Fruit fly (Drosophila melanogaster) whole organism, embryonic: ENCODE results near the gene SMC6.

Source experiments
- Blimp-1 ChIP-seq: fragments of 200-800 bp; sonication (Bioruptor generic); optimal IDR thresholded peaks from 3 replicates; lab custom pipeline; 2018; ENCODE audit warnings: missing biosample characterization, missing genetic modification characterization, mild to moderate bottlenecking, moderate library complexity, missing genetic modification reagents
- CG10543 ChIP-seq: fragments of 200-800 bp; sonication (Bioruptor generic); optimal IDR thresholded peaks from 3 replicates; lab custom pipeline; 2017; ENCODE audit warnings: missing biosample characterization, mild to moderate bottlenecking, missing genetic modification characterization, moderate library complexity
- CG10979 ChIP-seq: fragments of 200-800 bp; sonication (Bioruptor generic); optimal IDR thresholded peaks from 2 replicates; lab custom pipeline; 2018; ENCODE audit warnings: missing biosample characterization, mild to moderate bottlenecking, missing genetic modification characterization, moderate library complexity
- CG12155 ChIP-seq: fragments of 200-800 bp; sonication (Bioruptor generic); optimal IDR thresholded peaks from 3 replicates; lab custom pipeline; 2016; ENCODE audit warnings: missing biosample characterization, missing genetic modification characterization
- CG12299 ChIP-seq: fragments of 200-800 bp; sonication (Bioruptor generic); optimal IDR thresholded peaks from 2 replicates; lab custom pipeline; 2018; ENCODE audit warnings: missing biosample characterization, mild to moderate bottlenecking, missing genetic modification characterization
- CG13123 ChIP-seq: fragments of 200-800 bp; sonication (Bioruptor generic); optimal IDR thresholded peaks from 2 replicates; lab custom pipeline; 2016; ENCODE audit warnings: missing biosample characterization, missing genetic modification characterization
- CG15696 ChIP-seq: fragments of 200-800 bp; sonication (Bioruptor generic); optimal IDR thresholded peaks from 2 replicates; lab custom pipeline; 2019; ENCODE audit warnings: missing biosample characterization, mild to moderate bottlenecking, missing genetic modification characterization, moderate library complexity
- CG2129 ChIP-seq: fragments of 200-800 bp; sonication (Bioruptor generic); IDR thresholded peaks from 2 replicates; pipeline ENCODE4 v1.3.6; 2022; ENCODE audit warnings: missing biosample characterization, missing genetic modification characterization; ENCODE audit not compliant: partially characterized antibody
- CG2678 ChIP-seq: fragments of 200-800 bp; sonication (Bioruptor generic); optimal IDR thresholded peaks from 3 replicates; lab custom pipeline; 2019; ENCODE audit warnings: missing biosample characterization, mild to moderate bottlenecking, missing genetic modification characterization, moderate library complexity
- CG31365 ChIP-seq: fragments of 200-800 bp; sonication (Bioruptor generic); optimal IDR thresholded peaks from 2 replicates; lab custom pipeline; 2018; ENCODE audit warnings: missing biosample characterization, mild to moderate bottlenecking, missing genetic modification characterization
- CG3407 ChIP-seq: fragments of 200-800 bp; sonication (Bioruptor generic); optimal IDR thresholded peaks from 2 replicates; lab custom pipeline; 2018; ENCODE audit warnings: missing biosample characterization, mild to moderate bottlenecking, missing genetic modification characterization
- CG3726 ChIP-seq: fragments of 200-800 bp; sonication (Bioruptor generic); IDR thresholded peaks from 3 replicates; pipeline ENCODE4, ENCODE4 v1.3.6; 2022; ENCODE audit warnings: missing biosample characterization, missing genetic modification characterization
- CG3838 ChIP-seq: fragments of 200-800 bp; sonication (Bioruptor generic); optimal IDR thresholded peaks from 3 replicates; lab custom pipeline; 2016; ENCODE audit warnings: missing biosample characterization, missing genetic modification characterization
- CG4820 ChIP-seq: fragments of 200-800 bp; sonication (Bioruptor generic); optimal IDR thresholded peaks from 3 replicates; lab custom pipeline; 2016; ENCODE audit warnings: missing biosample characterization, missing genetic modification characterization
- CG5245 ChIP-seq: fragments of 200-800 bp; sonication (Bioruptor generic); optimal IDR thresholded peaks from 3 replicates; lab custom pipeline; 2016; ENCODE audit warnings: missing biosample characterization, missing genetic modification characterization
- CG5953 ChIP-seq: fragments of 200-800 bp; sonication (Bioruptor generic); IDR thresholded peaks from 2 replicates; pipeline ENCODE4 v1.3.6; 2022; ENCODE audit warnings: missing biosample characterization, missing genetic modification characterization
- CG6254 ChIP-seq: fragments of 200-800 bp; sonication (Bioruptor generic); optimal IDR thresholded peaks from 3 replicates; lab custom pipeline; 2017; ENCODE audit warnings: mild to moderate bottlenecking, missing biosample characterization, missing genetic modification reagents, missing genetic modification characterization
- CG8388 ChIP-seq: fragments of 200-800 bp; sonication (Bioruptor generic); optimal IDR thresholded peaks from 2 replicates; lab custom pipeline; 2019; ENCODE audit warnings: missing biosample characterization, mild to moderate bottlenecking, missing genetic modification characterization, moderate library complexity
- CG8765 ChIP-seq: fragments of 200-800 bp; sonication (Bioruptor generic); IDR thresholded peaks from 2 replicates; pipeline ENCODE4 v1.3.6; 2022; ENCODE audit warnings: missing biosample characterization, missing genetic modification characterization
- CG9437 ChIP-seq: fragments of 200-800 bp; sonication (Bioruptor generic); optimal IDR thresholded peaks from 2 replicates; lab custom pipeline; 2018; ENCODE audit warnings: missing biosample characterization, mild to moderate bottlenecking, missing genetic modification characterization
- Dll ChIP-seq: fragments of 200-800 bp; sonication (Bioruptor generic); IDR thresholded peaks from 4 replicates; pipeline ENCODE4 v1.3.6; 2022; ENCODE audit warnings: missing biosample characterization, missing genetic modification characterization; ENCODE audit not compliant: partially characterized antibody
- Doc3 ChIP-seq: fragments of 200-800 bp; sonication (Bioruptor generic); IDR thresholded peaks from 3 replicates; pipeline ENCODE4 v1.3.6; 2022; ENCODE audit warnings: missing biosample characterization, missing genetic modification characterization; ENCODE audit not compliant: partially characterized antibody
- E2f2 ChIP-seq: fragments of 200-800 bp; sonication (Bioruptor generic); IDR thresholded peaks from 2 replicates; pipeline ENCODE4 v1.3.6; 2022; ENCODE audit warnings: missing biosample characterization, missing genetic modification characterization
- Eip74EF ChIP-seq, 2 experiments: fragments of 200-800 bp in 1 of 2; fragments of >200 bp in 1 of 2; sonication (Bioruptor generic) in 1 of 2; optimal IDR thresholded peaks; 2 replicates each; lab custom pipeline; 2017 to 2019; ENCODE audit warnings: missing biosample characterization in 2 of 2, missing genetic modification characterization in 2 of 2, mild to moderate bottlenecking in 1 of 2, moderate library complexity in 1 of 2
- Hsf ChIP-seq: fragments of 200-800 bp; sonication (Bioruptor generic); optimal IDR thresholded peaks from 3 replicates; lab custom pipeline; 2016; ENCODE audit warnings: missing biosample characterization, missing genetic modification characterization
- Kr ChIP-seq: fragments of 200-800 bp; sonication (Bioruptor generic); optimal IDR thresholded peaks from 2 replicates; lab custom pipeline; 2017; ENCODE audit warnings: missing biosample characterization, mild to moderate bottlenecking, missing genetic modification characterization
- MESR4 ChIP-seq: fragments of 200-800 bp; sonication (Bioruptor generic); optimal IDR thresholded peaks from 2 replicates; lab custom pipeline; 2018; ENCODE audit warnings: missing biosample characterization, mild to moderate bottlenecking, missing genetic modification characterization, moderate library complexity
- Med ChIP-seq: fragments of 200-800 bp; sonication (Bioruptor generic); peaks from one replicate; lab custom pipeline; 2016; ENCODE audit warnings: missing biosample characterization, missing genetic modification characterization, mild to moderate bottlenecking, inconsistent platforms, moderate library complexity
- Mes4 ChIP-seq: fragments of 200-800 bp; sonication (Bioruptor generic); optimal IDR thresholded peaks from 2 replicates; lab custom pipeline; 2016; ENCODE audit warnings: missing biosample characterization, missing genetic modification characterization
- Nf-YB ChIP-seq: fragments of 200-800 bp; sonication (Bioruptor generic); optimal IDR thresholded peaks from 3 replicates; lab custom pipeline; 2019; ENCODE audit warnings: missing biosample characterization, mild to moderate bottlenecking, missing genetic modification characterization, moderate library complexity
- Ptx1 ChIP-seq: fragments of 200-800 bp; sonication (Bioruptor generic); IDR thresholded peaks from 2 replicates; pipeline ENCODE4 v1.3.6; 2022; ENCODE audit warnings: missing biosample characterization, missing genetic modification characterization
- Six4 ChIP-seq: fragments of 200-800 bp; sonication (Bioruptor generic); optimal IDR thresholded peaks from 2 replicates; lab custom pipeline; 2016; ENCODE audit warnings: missing biosample characterization, missing genetic modification characterization
- ase ChIP-seq: fragments of 200-800 bp; sonication (Bioruptor generic); IDR thresholded peaks from 3 replicates; pipeline ENCODE4 v1.3.6; 2022; ENCODE audit warnings: missing biosample characterization, missing genetic modification characterization
- bab2 ChIP-seq: fragments of 200-800 bp; sonication (Bioruptor generic); optimal IDR thresholded peaks from 2 replicates; lab custom pipeline; 2016; ENCODE audit warnings: missing biosample characterization, missing genetic modification characterization
- bcd ChIP-seq: fragments of 200-800 bp; sonication (Bioruptor generic); optimal IDR thresholded peaks from 2 replicates; lab custom pipeline; 2017; ENCODE audit warnings: missing biosample characterization, mild to moderate bottlenecking, missing genetic modification characterization
- br ChIP-seq: fragments of >200 bp; optimal IDR thresholded peaks from 2 replicates; lab custom pipeline; 2017
- cad ChIP-seq: fragments of >200 bp; optimal IDR thresholded peaks from 2 replicates; lab custom pipeline; 2017; ENCODE audit warnings: missing biosample characterization, missing genetic modification characterization
- hkb ChIP-seq, 2 experiments: fragments of 200-800 bp in 1 of 2; fragments of >200 bp in 1 of 2; sonication (Bioruptor generic) in 1 of 2; IDR thresholded peaks in 1 of 2; optimal IDR thresholded peaks in 1 of 2; 2 replicates each; pipeline versions ENCODE4 v1.3.6 to Lab custom; 2017 to 2022; ENCODE audit warnings: missing biosample characterization in 1 of 2, missing genetic modification characterization in 1 of 2
- lmd ChIP-seq: fragments of 200-800 bp; sonication (Bioruptor generic); IDR thresholded peaks from 2 replicates; pipeline ENCODE4 v1.3.6; 2022; ENCODE audit warnings: missing biosample characterization, missing genetic modification characterization
- luna ChIP-seq: fragments of 200-800 bp; sonication (Bioruptor generic); optimal IDR thresholded peaks from 2 replicates; lab custom pipeline; 2016; ENCODE audit warnings: missing biosample characterization, missing genetic modification characterization
- org-1 ChIP-seq: fragments of 200-800 bp; sonication (Bioruptor generic); optimal IDR thresholded peaks from 2 replicates; lab custom pipeline; 2017; ENCODE audit warnings: missing biosample characterization, missing genetic modification characterization
- pho ChIP-seq: fragments of 200-800 bp; sonication (Bioruptor generic); optimal IDR thresholded peaks from 2 replicates; lab custom pipeline; 2016; ENCODE audit warnings: missing biosample characterization, missing genetic modification characterization
- pum ChIP-seq: fragments of 200-800 bp; sonication (Bioruptor generic); optimal IDR thresholded peaks from 2 replicates; lab custom pipeline; 2016; ENCODE audit warnings: missing biosample characterization, missing genetic modification characterization
- pzg ChIP-seq: fragments of 200-800 bp; sonication (Bioruptor generic); optimal IDR thresholded peaks from 3 replicates; lab custom pipeline; 2018; ENCODE audit warnings: missing biosample characterization, mild to moderate bottlenecking, missing genetic modification characterization, moderate library complexity
- scrt ChIP-seq: fragments of 200-800 bp; sonication (Bioruptor generic); optimal IDR thresholded peaks from 2 replicates; lab custom pipeline; 2018; ENCODE audit warnings: missing biosample characterization, mild to moderate bottlenecking, missing genetic modification characterization, moderate library complexity
- sima ChIP-seq: fragments of 200-800 bp; sonication (Bioruptor generic); optimal IDR thresholded peaks from 2 replicates; lab custom pipeline; 2016; ENCODE audit warnings: missing biosample characterization, missing genetic modification characterization
- slbo ChIP-seq: fragments of 200-800 bp; sonication (Bioruptor generic); IDR thresholded peaks from 2 replicates; pipeline ENCODE4 v1.3.6; 2022; ENCODE audit warnings: missing biosample characterization, missing genetic modification characterization
- sug ChIP-seq: fragments of 200-800 bp; optimal IDR thresholded peaks from 2 replicates; lab custom pipeline; 2019; ENCODE audit warnings: missing biosample characterization, mild to moderate bottlenecking, missing genetic modification characterization, moderate library complexity
- tll ChIP-seq, 2 experiments: fragments of 200-800 bp in 1 of 2; fragments of >200 bp in 1 of 2; sonication (Bioruptor generic) in 1 of 2; optimal IDR thresholded peaks; 2 replicates each; lab custom pipeline; 2017 to 2019; ENCODE audit warnings: missing biosample characterization in 2 of 2, missing genetic modification characterization in 2 of 2, mild to moderate bottlenecking in 1 of 2, moderate library complexity in 1 of 2

SMC6 gene

DNA sequence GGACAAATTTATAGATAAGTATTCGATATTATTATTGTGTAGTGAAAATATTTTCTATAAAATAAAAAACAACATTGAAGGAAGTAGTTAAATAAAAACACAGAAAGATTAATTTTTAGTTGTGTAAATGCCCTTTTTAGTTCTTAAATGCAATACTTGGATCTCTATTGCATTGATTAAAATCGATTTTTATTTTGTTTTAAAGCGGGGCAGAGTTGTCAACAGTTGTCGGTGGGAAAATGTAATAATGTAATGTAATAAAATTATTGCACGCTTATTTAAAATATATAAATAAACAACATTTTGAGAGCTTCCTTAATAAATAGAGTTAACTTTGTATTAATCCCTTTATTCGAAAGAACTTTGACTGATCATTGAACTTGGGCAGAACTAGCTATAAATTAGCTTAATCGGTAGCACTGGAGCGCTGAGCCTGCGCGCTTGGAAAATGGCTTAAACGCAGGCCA lies 29.6 kb downstream of the SMC6 start, which contains the start of gene Apc2 (continued):
- peak; percentile 77 for TF ChIP-seq Med (GFP tag; lab: Kevin White, UChicago)
- no peak for TF ChIP-seq br (lab: Kevin White, UChicago)
- TF ChIP-seq CG8388 (GFP tag; lab: Kevin White, UChicago): peak; percentile 55
- peak; percentile 21 for TF ChIP-seq pzg (GFP tag; lab: Kevin White, UChicago)
- TF ChIP-seq Kr (GFP tag; lab: Kevin White, UChicago): no peak
- TF ChIP-seq CG8765 (GFP tag; lab: Robert Waterston, UW): no peak
- TF ChIP-seq CG13123 (GFP tag; lab: Kevin White, UChicago): no peak
- TF ChIP-seq pum (GFP tag; lab: Kevin White, UChicago): peak; percentile 21
- TF ChIP-seq tll (GFP tag; optimal IDR thresholded peaks at IDR 0.05; lab: Kevin White, UChicago): no peak
- no peak; the same call in 1 of the 2 replicates for TF ChIP-seq E2f2 (GFP tag; lab: Robert Waterston, UW)
- TF ChIP-seq slbo (GFP tag; lab: Robert Waterston, UW): peak; percentile 82
- no peak for TF ChIP-seq luna (GFP tag; lab: Kevin White, UChicago)
- peak; percentile 6 for TF ChIP-seq CG4820 (GFP tag; lab: Kevin White, UChicago)
- TF ChIP-seq CG2129 (GFP tag; lab: Robert Waterston, UW): peak; percentile 40; the same call in 1 of the 2 replicates
- TF ChIP-seq Dll (GFP tag; lab: Robert Waterston, UW): peak; percentile 78
- TF ChIP-seq CG31365 (tag; lab: Kevin White, UChicago): no peak
- peak; percentile 35; the same call in 2 of the 3 replicates for TF ChIP-seq ase (GFP tag; lab: Robert Waterston, UW)
- TF ChIP-seq cad (GFP tag; lab: Kevin White, UChicago): no peak
- peak; percentile 2 for TF ChIP-seq pho (GFP tag; lab: Kevin White, UChicago)
- no peak for TF ChIP-seq CG5953 (GFP tag; lab: Robert Waterston, UW)
- TF ChIP-seq org-1 (GFP tag; lab: Kevin White, UChicago): no peak
- peak; percentile 62 for TF ChIP-seq CG10979 (tag; lab: Kevin White, UChicago)
- peak; percentile 52 for TF ChIP-seq Hsf (GFP tag; lab: Kevin White, UChicago)
- no peak for TF ChIP-seq CG3726 (GFP tag; lab: Robert Waterston, UW)
- TF ChIP-seq MESR4 (GFP tag; lab: Kevin White, UChicago): no peak
- peak; percentile 30 for TF ChIP-seq CG10543 (GFP tag; lab: Kevin White, UChicago)
- peak; percentile 25 for TF ChIP-seq CG3838 (GFP tag; lab: Kevin White, UChicago)
- peak; percentile 35 for TF ChIP-seq Nf-YB
- peak; percentile 57 for TF ChIP-seq Doc3 (GFP tag; lab: Robert Waterston, UW)
- TF ChIP-seq CG6254: no peak
- peak; percentile 70 for TF ChIP-seq Ptx1 (GFP tag; lab: Robert Waterston, UW)
- TF ChIP-seq lmd (GFP tag; lab: Robert Waterston, UW): peak; percentile 64
- TF ChIP-seq hkb (optimal IDR thresholded peaks at IDR 0.05; lab: Kevin White, UChicago): no peak
- peak; percentile 68 for TF ChIP-seq hkb (GFP tag; IDR thresholded peaks at IDR 0.05; lab: Robert Waterston, UW)
- TF ChIP-seq Six4 (GFP tag; lab: Kevin White, UChicago): peak; percentile 18
- TF ChIP-seq CG9437: peak; percentile 98
- TF ChIP-seq bab2 (GFP tag; lab: Kevin White, UChicago): peak; percentile 49
- peak; percentile 61 for TF ChIP-seq CG15696 (tag; lab: Kevin White, UChicago)
- no peak for TF ChIP-seq CG3407 (GFP tag; lab: Kevin White, UChicago)
- peak; percentile 62 for TF ChIP-seq sug
- TF ChIP-seq scrt (GFP tag; lab: Kevin White, UChicago): peak; percentile 36
- TF ChIP-seq CG12299: peak; percentile 16
- TF ChIP-seq Mes4 (GFP tag; lab: Kevin White, UChicago): no peak
- TF ChIP-seq CG2678: peak; percentile 75
- TF ChIP-seq bcd: peak; percentile 57
- TF ChIP-seq CG5245 (GFP tag; lab: Kevin White, UChicago): peak; percentile 42
- TF ChIP-seq Eip74EF (GFP tag; optimal IDR thresholded peaks at IDR 0.05; lab: Kevin White, UChicago): peak in 1 of 2 experiments; percentile 29
- TF ChIP-seq Blimp-1: peak; percentile 60
- peak; percentile 32 for TF ChIP-seq CG12155 (GFP tag; lab: Kevin White, UChicago)
- no peak for TF ChIP-seq sima (GFP tag; lab: Kevin White, UChicago)
